Worm (Caenorhabditis elegans): Measurements from ENCODE around the gene R08C7.4.

R08C7.4 gene

DNA sequence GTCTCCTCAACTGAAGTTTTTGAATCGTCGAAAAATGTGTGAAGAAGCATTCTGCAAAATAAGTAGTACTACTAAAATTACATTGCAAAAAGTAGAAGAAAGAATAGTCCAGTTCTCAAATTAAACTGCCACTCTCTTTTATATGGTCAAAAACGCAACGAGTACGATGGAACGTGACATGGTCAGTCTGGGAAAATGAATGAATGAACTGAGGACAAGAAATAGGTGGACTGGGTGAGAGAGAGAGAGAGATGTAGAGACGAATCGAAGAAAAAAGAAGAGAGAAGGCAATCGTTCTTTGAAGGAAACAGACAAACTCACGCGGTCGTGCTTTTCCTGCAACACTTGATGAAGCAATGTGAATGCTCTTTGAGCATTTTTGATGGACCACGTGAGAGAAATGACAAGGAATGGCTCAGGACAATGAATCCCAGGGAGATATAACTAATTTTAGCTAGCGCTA is 42.2 kb downstream of the R08C7.4 start, which contains the start of gene M01H9.3:
Gene M01H9.3 (minus strand): TSS at position 51 of the 463 bp plus-strand sequence.
- TF ChIP-seq pqm-1 (tag; optimal IDR thresholded peaks at IDR 0.05) (no peak), lsy-2 (tag; optimal IDR thresholded peaks at IDR 0.05) (peak in 1 of 2 experiments; percentile 67), nhr-28 (tag; optimal IDR thresholded peaks at IDR 0.05) (peak; percentile 74), F37D6.2 (tag; optimal IDR thresholded peaks at IDR 0.05) (no peak), dpl-1 (GFP tag; optimal IDR thresholded peaks at IDR 0.05) (peak; percentile 11), nhr-111 (GFP tag; optimal IDR thresholded peaks at IDR 0.05) (no peak), lin-15B (tag; optimal IDR thresholded peaks at IDR 0.05) (no peak), nhr-25 (tag; optimal IDR thresholded peaks at IDR 0.05; ENCODE audit: borderline replicate concordance, insufficient read depth) (peak; percentile 44), cey-2 (tag; optimal IDR thresholded peaks at IDR 0.05; ENCODE audit: borderline replicate concordance, insufficient read depth) (no peak), nhr-11 (tag; optimal IDR thresholded peaks at IDR 0.05) (peak; percentile 61), F10B5.3 (tag; optimal IDR thresholded peaks at IDR 0.05) (no peak), tag-97 (GFP tag; IDR thresholded peaks at IDR 0.05) (no peak), fos-1 (tag; optimal IDR thresholded peaks at IDR 0.05) (no peak), hmg-1.1 (GFP tag; IDR thresholded peaks at IDR 0.05) (no peak), Y105C5A.15 (GFP tag; IDR thresholded peaks at IDR 0.05) (no peak), lin-39 (tag; optimal IDR thresholded peaks at IDR 0.05) (no peak), ztf-11 (tag; optimal IDR thresholded peaks at IDR 0.05) (no peak), lin-1 (GFP tag; IDR thresholded peaks at IDR 0.05) (0 out of 2 replicates have a peak, but pooled peaks have one; percentile 11), spr-1 (tag; optimal IDR thresholded peaks at IDR 0.05) (no peak), rbr-2 (tag; optimal IDR thresholded peaks at IDR 0.05) (no peak), fkh-10 (GFP tag; optimal IDR thresholded peaks at IDR 0.05) (no peak), zip-2 (tag; optimal IDR thresholded peaks at IDR 0.05) (no peak), duxl-1 (tag; optimal IDR thresholded peaks at IDR 0.05; ENCODE audit: poor library complexity) (no peak), ces-1 (GFP tag; optimal IDR thresholded peaks at IDR 0.05) (no peak), daf-16 (GFP tag; optimal IDR thresholded peaks at IDR 0.05) (no peak), daf-16 (tag; optimal IDR thresholded peaks at IDR 0.05) (peak; percentile 44), nhr-48 (tag; optimal IDR thresholded peaks at IDR 0.05) (peak; percentile 66), ztf-7 (tag; optimal IDR thresholded peaks at IDR 0.05) (no peak), lin-13 (GFP tag; optimal IDR thresholded peaks at IDR 0.05) (no peak), ZK337.2 (GFP tag; IDR thresholded peaks at IDR 0.05) (no peak), mxl-3 (GFP tag; optimal IDR thresholded peaks at IDR 0.05) (peak; percentile 46), hif-1 (tag; optimal IDR thresholded peaks at IDR 0.05) (peak in 1 of 2 experiments; percentile 87), aly-2 (tag; optimal IDR thresholded peaks at IDR 0.05) (no peak), unc-62 (GFP tag; optimal IDR thresholded peaks at IDR 0.05 in 1 of 2) (peak in 1 of 2 experiments; percentile 87), unc-62 (tag; optimal IDR thresholded peaks at IDR 0.05) (no peak), aha-1 (tag) (peak; percentile 95), ZK546.5 (tag; optimal IDR thresholded peaks at IDR 0.05) (no peak), pha-4 (GFP tag; IDR thresholded peaks at IDR 0.05) (no peak), pha-4 (tag; optimal IDR thresholded peaks at IDR 0.05) (peak; percentile 36), ceh-62 (tag; optimal IDR thresholded peaks at IDR 0.05) (no peak), ceh-82 (tag; optimal IDR thresholded peaks at IDR 0.05) (no peak), jun-1 (tag; optimal IDR thresholded peaks at IDR 0.05) (no peak), madf-9 (GFP tag; conservative IDR thresholded peaks at IDR 0.05) (no peak), lim-7 (GFP tag; IDR thresholded peaks at IDR 0.05) (no peak), ceh-20 (GFP tag; IDR thresholded peaks at IDR 0.05) (peak; percentile 70), skn-1 (tag; optimal IDR thresholded peaks at IDR 0.05) (no peak), ceh-32 (tag; optimal IDR thresholded peaks at IDR 0.05; ENCODE audit: poor library complexity) (no peak), nhr-102 (tag; optimal IDR thresholded peaks at IDR 0.05) (no peak), mdt-29 (GFP tag; IDR thresholded peaks at IDR 0.05) (peak; percentile 49; the same call in 1 of the 2 replicates), ctbp-1 (GFP tag; IDR thresholded peaks at IDR 0.05) (no peak), F44E2.7 (GFP tag; IDR thresholded peaks at IDR 0.05) (no peak), unc-39 (tag; optimal IDR thresholded peaks at IDR 0.05) (no peak), mdl-1 (tag; optimal IDR thresholded peaks at IDR 0.05) (peak; percentile 31 to 95)

Data from whole organism, L4 larva.